Worm (Caenorhabditis elegans) whole organism, late embryonic: ENCODE results near the gene farl-11.

Experiments
- C38D4.7 ChIP-seq: fragments of 200-800 bp; sonication (Bioruptor generic); optimal IDR thresholded peaks from 2 replicates; lab custom pipeline; 2018; ENCODE audit warnings: mild to moderate bottlenecking, missing genetic modification characterization, moderate library complexity, missing compliant biosample characterization
- T23F11.4 ChIP-seq: fragments of 200-800 bp; sonication (Bioruptor generic); optimal IDR thresholded peaks from 2 replicates; lab custom pipeline; 2018; ENCODE audit warnings: mild to moderate bottlenecking, missing genetic modification characterization, missing compliant biosample characterization
- Y22D7AL.16 ChIP-seq: sonication (generic microtip); optimal IDR thresholded peaks from 2 replicates; lab custom pipeline; 2016; ENCODE audit warnings: missing genetic modification characterization, missing compliant biosample characterization
- ama-1 ChIP-seq: fragments of 150-350 bp; optimal IDR thresholded peaks from 2 replicates; lab custom pipeline; 2014
- ceh-2 ChIP-seq: sonication (generic microtip); optimal IDR thresholded peaks from 2 replicates; lab custom pipeline; 2016; ENCODE audit warnings: missing genotype, missing genetic modification characterization, missing compliant biosample characterization
- ceh-22 ChIP-seq: sonication (generic microtip); optimal IDR thresholded peaks from 2 replicates; lab custom pipeline; 2017; ENCODE audit warnings: missing biosample characterization, missing genetic modification characterization
- ceh-24 ChIP-seq: sonication (generic microtip); optimal IDR thresholded peaks from 2 replicates; lab custom pipeline; 2016; ENCODE audit warnings: mild to moderate bottlenecking, missing genetic modification characterization, missing compliant biosample characterization
- ceh-31 ChIP-seq: sonication (generic microtip); optimal IDR thresholded peaks from 2 replicates; lab custom pipeline; 2016; ENCODE audit warnings: missing genetic modification characterization, missing compliant biosample characterization
- ceh-34 ChIP-seq: sonication (generic microtip); optimal IDR thresholded peaks from 2 replicates; lab custom pipeline; 2016; ENCODE audit warnings: mild to moderate bottlenecking, missing genetic modification characterization, missing compliant biosample characterization
- ceh-45 ChIP-seq: fragments of 200-800 bp; sonication (Bioruptor generic); IDR thresholded peaks from 2 replicates; pipeline ENCODE4 v1.3.6; 2022; ENCODE audit warnings: missing genetic modification reagents, missing genetic modification characterization, missing compliant biosample characterization
- ceh-48 ChIP-seq: sonication (generic microtip); optimal IDR thresholded peaks from 2 replicates; lab custom pipeline; 2016; ENCODE audit warnings: missing genetic modification characterization, inconsistent platforms, missing compliant biosample characterization
- che-1 ChIP-seq: sonication (generic microtip); optimal IDR thresholded peaks from 2 replicates; lab custom pipeline; 2016; ENCODE audit warnings: mild to moderate bottlenecking, missing genetic modification characterization, missing compliant biosample characterization
- dmd-4 ChIP-seq: sonication (generic microtip); optimal IDR thresholded peaks from 2 replicates; lab custom pipeline; 2016; ENCODE audit warnings: borderline replicate concordance, missing genetic modification characterization, missing compliant biosample characterization
- dve-1 ChIP-seq: sonication (generic microtip); optimal IDR thresholded peaks from 2 replicates; lab custom pipeline; 2017; ENCODE audit warnings: antibody characterized with exemption, mild to moderate bottlenecking, missing genetic modification characterization, missing compliant biosample characterization
- elt-2 ChIP-seq: sonication (generic microtip); optimal IDR thresholded peaks from 2 replicates; lab custom pipeline; 2016; ENCODE audit warnings: missing genetic modification reagents, missing genetic modification characterization, missing compliant biosample characterization
- elt-4 ChIP-seq: sonication (generic microtip); optimal IDR thresholded peaks from 2 replicates; lab custom pipeline; 2016; ENCODE audit warnings: missing genetic modification characterization, missing compliant biosample characterization
- ets-4 ChIP-seq: sonication (generic microtip); optimal IDR thresholded peaks from 2 replicates; lab custom pipeline; 2016; ENCODE audit warnings: missing genetic modification characterization, missing compliant biosample characterization
- eyg-1 ChIP-seq: sonication (generic microtip); optimal IDR thresholded peaks from 2 replicates; lab custom pipeline; 2016; ENCODE audit warnings: missing genotype, missing genetic modification characterization, missing compliant biosample characterization
- fax-1 ChIP-seq: sonication (generic microtip); optimal IDR thresholded peaks from 2 replicates; lab custom pipeline; 2016; ENCODE audit warnings: missing genotype, missing genetic modification characterization, missing compliant biosample characterization
- hlh-13 ChIP-seq: fragments of 200-800 bp; sonication (Bioruptor generic); optimal IDR thresholded peaks from 2 replicates; lab custom pipeline; 2018; ENCODE audit warnings: mild to moderate bottlenecking, missing genetic modification characterization, missing compliant biosample characterization
- hlh-15 ChIP-seq: sonication (generic microtip); optimal IDR thresholded peaks from 2 replicates; lab custom pipeline; 2016; ENCODE audit warnings: missing genetic modification characterization, missing compliant biosample characterization
- hlh-6 ChIP-seq: sonication (generic microtip); optimal IDR thresholded peaks from 2 replicates; lab custom pipeline; 2016; ENCODE audit warnings: missing genotype, missing genetic modification characterization, missing compliant biosample characterization
- hlh-8 ChIP-seq: sonication (generic microtip); optimal IDR thresholded peaks from 2 replicates; lab custom pipeline; 2016; ENCODE audit warnings: missing genotype, missing genetic modification characterization, missing compliant biosample characterization
- madf-2 ChIP-seq: sonication (generic microtip); optimal IDR thresholded peaks from 2 replicates; lab custom pipeline; 2017; ENCODE audit warnings: missing genetic modification characterization, missing compliant biosample characterization
- mec-3 ChIP-seq: sonication (generic microtip); optimal IDR thresholded peaks from 2 replicates; lab custom pipeline; 2016; ENCODE audit warnings: borderline replicate concordance, missing genetic modification characterization, missing compliant biosample characterization
- nhr-11 ChIP-seq: fragments of 150-350 bp; optimal IDR thresholded peaks from 2 replicates; lab custom pipeline; 2014; ENCODE audit warnings: missing biosample characterization, missing genetic modification characterization
- nhr-232 ChIP-seq: sonication (generic microtip); optimal IDR thresholded peaks from 2 replicates; lab custom pipeline; 2016; ENCODE audit warnings: missing genetic modification characterization, missing compliant biosample characterization
- odd-2 ChIP-seq: sonication (generic microtip); optimal IDR thresholded peaks from 2 replicates; lab custom pipeline; 2017; ENCODE audit warnings: antibody characterized with exemption, mild to moderate bottlenecking, missing genetic modification characterization, missing compliant biosample characterization
- pag-3 ChIP-seq: sonication (generic microtip); optimal IDR thresholded peaks from 2 replicates; lab custom pipeline; 2016; ENCODE audit warnings: missing compliant biosample characterization, missing genetic modification characterization, borderline replicate concordance
- pax-1 ChIP-seq: fragments of 150-350 bp; optimal IDR thresholded peaks from 2 replicates; lab custom pipeline; 2014; ENCODE audit warnings: missing biosample characterization, missing genetic modification characterization
- pha-2 ChIP-seq: sonication (generic microtip); optimal IDR thresholded peaks from 2 replicates; lab custom pipeline; 2017; ENCODE audit warnings: mild to moderate bottlenecking, missing genetic modification characterization, missing compliant biosample characterization
- pqm-1 ChIP-seq: sonication (generic microtip); optimal IDR thresholded peaks from 2 replicates; lab custom pipeline; 2016; ENCODE audit warnings: missing genetic modification characterization, missing compliant biosample characterization
- pros-1 ChIP-seq: fragments of 150-350 bp; optimal IDR thresholded peaks from 2 replicates; lab custom pipeline; 2014; ENCODE audit warnings: missing biosample characterization, missing genetic modification reagents, missing genetic modification characterization
- rnt-1 ChIP-seq: sonication (generic microtip); optimal IDR thresholded peaks from 2 replicates; lab custom pipeline; 2016; ENCODE audit warnings: missing genetic modification characterization, missing compliant biosample characterization
- sdc-2 ChIP-seq: sonication (generic microtip); optimal IDR thresholded peaks from 2 replicates; lab custom pipeline; 2016; ENCODE audit warnings: missing genotype, missing genetic modification characterization, missing compliant biosample characterization
- sox-2 ChIP-seq: fragments of 200-800 bp; sonication (Bioruptor generic); IDR thresholded peaks from 2 replicates; pipeline ENCODE4 v1.3.6; 2022; ENCODE audit warnings: missing genetic modification reagents, missing genetic modification characterization, missing compliant biosample characterization
- sox-4 ChIP-seq: sonication (generic microtip); optimal IDR thresholded peaks from 2 replicates; lab custom pipeline; 2017; ENCODE audit warnings: mild to moderate bottlenecking, missing genetic modification characterization, inconsistent platforms, missing compliant biosample characterization
- syd-9 ChIP-seq: sonication (generic microtip); optimal IDR thresholded peaks from 2 replicates; lab custom pipeline; 2016; ENCODE audit warnings: mild to moderate bottlenecking, missing genetic modification characterization, moderate library complexity, missing compliant biosample characterization
- tbx-2 ChIP-seq: sonication (generic microtip); optimal IDR thresholded peaks from 2 replicates; lab custom pipeline; 2016; ENCODE audit warnings: missing genetic modification characterization, missing compliant biosample characterization
- tbx-7 ChIP-seq: sonication (generic microtip); optimal IDR thresholded peaks from 2 replicates; lab custom pipeline; 2016; ENCODE audit warnings: missing genotype, missing genetic modification characterization, missing compliant biosample characterization
- unc-55 ChIP-seq: sonication (generic microtip); optimal IDR thresholded peaks from 2 replicates; lab custom pipeline; 2017; ENCODE audit warnings: missing biosample characterization, missing genetic modification reagents, missing genetic modification characterization
- zip-5 ChIP-seq: sonication (generic microtip); optimal IDR thresholded peaks from 2 replicates; lab custom pipeline; 2016; ENCODE audit warnings: missing genetic modification characterization, missing compliant biosample characterization
- ztf-16 ChIP-seq: sonication (generic microtip); optimal IDR thresholded peaks from 2 replicates; lab custom pipeline; 2017; ENCODE audit warnings: missing genetic modification characterization, missing compliant biosample characterization

The farl-11 gene

DNA sequence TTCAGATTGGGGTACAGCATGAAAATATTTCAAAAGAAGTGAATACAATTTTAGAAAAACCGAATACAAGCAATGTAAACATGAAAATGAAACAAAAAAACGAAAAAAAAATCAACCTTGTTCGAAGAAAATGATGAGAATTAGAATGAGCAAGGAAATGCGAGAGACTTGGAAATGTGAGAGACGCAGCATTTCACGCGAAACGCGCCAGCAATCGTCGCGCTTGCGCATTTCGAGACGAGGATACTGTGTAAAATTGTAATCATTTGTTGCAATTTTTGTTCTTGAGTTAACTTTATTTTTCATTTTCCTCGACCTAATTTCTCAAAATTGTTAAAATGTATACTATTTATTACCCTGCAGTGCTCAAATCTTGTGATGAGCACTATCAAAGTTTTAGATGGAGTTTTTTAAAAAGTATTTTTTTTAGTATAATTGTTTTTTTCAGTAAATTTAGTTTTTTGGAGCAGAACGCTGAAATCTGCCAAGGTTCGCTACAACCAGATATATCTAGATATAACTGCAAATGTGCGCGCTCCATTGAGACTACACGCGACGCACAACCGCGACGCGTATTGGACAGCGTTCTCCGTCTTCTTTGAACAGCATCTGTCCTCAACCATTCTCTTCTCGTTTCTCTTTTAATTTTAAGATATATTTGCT lies 47.3 kb upstream of the farl-11 start, which contains the start of gene fust-1 (continued):
- peak; percentile 58 for TF ChIP-seq sox-4 (tag; lab: Kevin White, UChicago)
- peak; percentile 47 for TF ChIP-seq Y22D7AL.16 (tag; lab: Kevin White, UChicago)
- no peak for TF ChIP-seq mec-3 (tag; lab: Kevin White, UChicago)
- TF ChIP-seq hlh-15 (tag; lab: Kevin White, UChicago), result no peak
- peak; percentile 80 for TF ChIP-seq dve-1 (tag; lab: Kevin White, UChicago)
- no peak for TF ChIP-seq ceh-24 (tag; lab: Kevin White, UChicago)
- TF ChIP-seq pqm-1 (tag; lab: Kevin White, UChicago), result no peak
- TF ChIP-seq ceh-2 (tag; lab: Kevin White, UChicago), result peak; percentile 62
- TF ChIP-seq hlh-6 (tag; lab: Kevin White, UChicago), result peak; percentile 9
- peak; percentile 23 for TF ChIP-seq zip-5 (tag; lab: Kevin White, UChicago)
- TF ChIP-seq dmd-4 (tag; lab: Kevin White, UChicago), result no peak
- 0 out of 2 replicates have a peak, but pooled peaks have one; percentile 40 for TF ChIP-seq ceh-45 (GFP tag; lab: Robert Waterston, UW)
- no peak for TF ChIP-seq pag-3 (tag; lab: Kevin White, UChicago)
- peak; percentile 30 for TF ChIP-seq sdc-2 (tag; lab: Kevin White, UChicago)
- TF ChIP-seq hlh-13, result no peak
- TF ChIP-seq che-1 (tag; lab: Kevin White, UChicago), result peak; percentile 21
- TF ChIP-seq C38D4.7, result peak; percentile 20
- peak; percentile 76 for TF ChIP-seq rnt-1 (tag; lab: Kevin White, UChicago)
- peak; percentile 40 for TF ChIP-seq fax-1 (tag; lab: Kevin White, UChicago)
- TF ChIP-seq ztf-16, result peak; percentile 49
- peak; percentile 80 for TF ChIP-seq elt-2
- TF ChIP-seq elt-4 (tag; lab: Kevin White, UChicago), result no peak
- no peak; the same call in 1 of the 2 replicates for TF ChIP-seq sox-2
- no peak for TF ChIP-seq pha-2 (tag; lab: Kevin White, UChicago)
- peak; percentile 32 for TF ChIP-seq ceh-48 (tag; lab: Kevin White, UChicago)
- TF ChIP-seq tbx-2 (tag; lab: Kevin White, UChicago), result peak; percentile 78
- TF ChIP-seq syd-9 (tag; lab: Kevin White, UChicago), result peak; percentile 55
- TF ChIP-seq pax-1 (tag; lab: Kevin White, UChicago), result peak; percentile 64
- no peak for TF ChIP-seq nhr-11 (tag; lab: Kevin White, UChicago)
- no peak for TF ChIP-seq ama-1 (lab: Kevin White, UChicago)
- TF ChIP-seq ceh-31, result peak; percentile 76
- peak; percentile 20 for TF ChIP-seq nhr-232 (tag; lab: Kevin White, UChicago)
- TF ChIP-seq ceh-34 (tag; lab: Kevin White, UChicago), result peak; percentile 76
- peak; percentile 58 for TF ChIP-seq hlh-8 (tag; lab: Kevin White, UChicago)
- TF ChIP-seq ceh-22 (tag; lab: Kevin White, UChicago), result no peak
- peak; percentile 60 for TF ChIP-seq pros-1 (tag; lab: Kevin White, UChicago)
- TF ChIP-seq ets-4 (tag; lab: Kevin White, UChicago), result peak; percentile 64
- TF ChIP-seq, all 69 proteins: peak for 49

DNA sequence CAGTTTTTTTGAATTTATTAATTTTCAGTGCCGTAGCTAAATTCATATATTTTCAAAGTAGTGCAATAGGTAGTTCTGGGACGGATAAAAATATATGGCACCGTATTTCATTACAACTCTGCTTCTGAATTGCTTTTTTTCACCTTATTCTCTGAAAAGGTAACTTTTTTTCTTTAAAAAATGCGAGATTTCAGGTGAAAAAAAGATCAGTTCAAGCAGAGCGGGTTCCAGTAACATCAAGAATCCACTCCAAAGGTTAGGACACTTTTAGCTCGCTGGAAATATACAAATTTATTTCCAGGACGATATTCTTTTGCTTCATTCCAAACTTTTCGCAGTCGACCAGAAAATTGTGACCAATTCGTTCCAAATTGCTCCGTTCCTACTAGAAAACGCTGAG lies 43.3 kb upstream of the farl-11 start, which contains the start of gene T07F8.1:
TSS of gene T07F8.1 (plus strand) at position 301 of the 400 bp plus-strand sequence.
- no peak for TF ChIP-seq unc-55
- TF ChIP-seq hlh-6 (tag; lab: Kevin White, UChicago), result no peak
- no peak for TF ChIP-seq madf-2
- no peak for TF ChIP-seq ets-4 (tag; lab: Kevin White, UChicago)
- no peak for TF ChIP-seq odd-2 (tag; lab: Kevin White, UChicago)
- TF ChIP-seq eyg-1, result no peak
- no peak for TF ChIP-seq ceh-45 (GFP tag; lab: Robert Waterston, UW)
- TF ChIP-seq ceh-34 (tag; lab: Kevin White, UChicago), result no peak
- TF ChIP-seq Y22D7AL.16 (tag; lab: Kevin White, UChicago), result no peak
- TF ChIP-seq T23F11.4 (GFP tag; lab: Kevin White, UChicago), result no peak
- no peak for TF ChIP-seq tbx-7 (tag; lab: Kevin White, UChicago)
